Fruit fly (Drosophila melanogaster) whole organism, prepupa: ENCODE results near the gene Calx.

ENCODE experiments used
- CG11762 ChIP-seq: fragments of 200-800 bp; sonication (Bioruptor generic); optimal IDR thresholded peaks from 3 replicates; lab custom pipeline; 2016; ENCODE audit warnings: missing biosample characterization, missing genetic modification characterization; ENCODE audit not compliant: insufficient read depth
- CG15336 ChIP-seq: fragments of 200-800 bp; sonication (Bioruptor generic); IDR thresholded peaks from 2 replicates; pipeline ENCODE4 v1.3.6; 2022; ENCODE audit warnings: missing biosample characterization, missing genetic modification characterization
- CG16779 ChIP-seq: fragments of 200-800 bp; sonication (Bioruptor generic); optimal IDR thresholded peaks from 3 replicates; lab custom pipeline; 2017; ENCODE audit warnings: missing biosample characterization, mild to moderate bottlenecking, missing genetic modification characterization
- CG8119 ChIP-seq: fragments of 200-800 bp; sonication (Bioruptor generic); IDR thresholded peaks from 3 replicates; pipeline ENCODE4 v1.3.6; 2022; ENCODE audit warnings: missing biosample characterization, missing genetic modification characterization
- CG8319 ChIP-seq: fragments of 200-800 bp; sonication (Bioruptor generic); optimal IDR thresholded peaks from 3 replicates; lab custom pipeline; 2016; ENCODE audit warnings: missing biosample characterization, missing genetic modification characterization
- Gug ChIP-seq: fragments of 200-800 bp; sonication (Bioruptor generic); IDR thresholded peaks from 2 replicates; pipeline ENCODE4 v1.3.6; 2022; ENCODE audit warnings: missing biosample characterization, missing genetic modification characterization
- Hr4 ChIP-seq: fragments of 200-800 bp; sonication (Bioruptor generic); optimal IDR thresholded peaks from 3 replicates; lab custom pipeline; 2016; ENCODE audit warnings: missing biosample characterization, missing genetic modification characterization
- OdsH ChIP-seq: fragments of 200-800 bp; sonication (Bioruptor generic); optimal IDR thresholded peaks from 3 replicates; lab custom pipeline; 2016; ENCODE audit warnings: missing biosample characterization, missing genetic modification characterization
- achi ChIP-seq: fragments of 200-800 bp; sonication (Bioruptor generic); optimal IDR thresholded peaks from 3 replicates; lab custom pipeline; 2016; ENCODE audit warnings: missing biosample characterization, missing genetic modification characterization
- fd59A ChIP-seq: fragments of 200-800 bp; sonication (Bioruptor generic); optimal IDR thresholded peaks from 2 replicates; lab custom pipeline; 2017; ENCODE audit warnings: missing biosample characterization, mild to moderate bottlenecking, missing genetic modification characterization, missing genetic modification reagents
- svp ChIP-seq: fragments of 200-800 bp; sonication (Bioruptor generic); peaks from one replicate; lab custom pipeline; 2016; ENCODE audit warnings: missing biosample characterization, missing genetic modification characterization

dm6 chr3R:20984087-20984486, 6.1 kb downstream of the Calx start:
- TF ChIP-seq achi (GFP tag; lab: Kevin White, UChicago) (no peak), CG16779 (tag; lab: Kevin White, UChicago) (no peak), CG8119 (no peak), Gug (GFP tag; lab: Robert Waterston, UW) (no peak), CG8319 (no peak), Hr4 (GFP tag; lab: Kevin White, UChicago) (no peak), CG15336 (GFP tag; lab: Robert Waterston, UW) (no peak), svp (GFP tag; lab: Kevin White, UChicago) (no peak), CG11762 (GFP tag; lab: Kevin White, UChicago) (no peak), fd59A (no peak), OdsH (GFP tag; lab: Kevin White, UChicago) (no peak)
